Fruit fly (Drosophila melanogaster) whole organism, pupa: ENCODE data around the gene CG31915.

Experiments
- CG10348 ChIP-seq: fragments of 200-800 bp; sonication (Bioruptor generic); IDR thresholded peaks from 2 replicates; pipeline ENCODE4 v1.3.6; 2022; ENCODE audit warnings: missing biosample characterization, missing genetic modification characterization
- CG12605 ChIP-seq: fragments of 200-800 bp; sonication (Bioruptor generic); IDR thresholded peaks from 2 replicates; pipeline ENCODE4 v1.3.6; 2022; ENCODE audit warnings: missing biosample characterization, missing genetic modification characterization
- CG13204 ChIP-seq: fragments of 200-800 bp; sonication (Bioruptor generic); optimal IDR thresholded peaks from 2 replicates; lab custom pipeline; 2018; ENCODE audit warnings: missing biosample characterization, mild to moderate bottlenecking, missing genetic modification characterization, moderate library complexity
- CG14655 ChIP-seq: fragments of 200-800 bp; sonication (Bioruptor generic); optimal IDR thresholded peaks from 3 replicates; lab custom pipeline; 2017; ENCODE audit warnings: mild to moderate bottlenecking, missing biosample characterization, missing genetic modification reagents, missing genetic modification characterization
- CG15710 ChIP-seq: fragments of 200-800 bp; sonication (Bioruptor generic); optimal IDR thresholded peaks from 2 replicates; lab custom pipeline; 2018; ENCODE audit warnings: missing biosample characterization, mild to moderate bottlenecking, missing genetic modification characterization, moderate library complexity
- CG17806 ChIP-seq: fragments of 200-800 bp; sonication (Bioruptor generic); optimal IDR thresholded peaks from 2 replicates; lab custom pipeline; 2018; ENCODE audit warnings: missing biosample characterization, mild to moderate bottlenecking, missing genetic modification characterization, moderate library complexity
- CG32121 ChIP-seq: fragments of 200-800 bp; sonication (Bioruptor generic); IDR thresholded peaks from 2 replicates; pipeline ENCODE4 v1.3.6; 2022; ENCODE audit warnings: missing biosample characterization, missing genetic modification characterization
- CG34367 ChIP-seq: fragments of 200-800 bp; sonication (Bioruptor generic); optimal IDR thresholded peaks from 2 replicates; lab custom pipeline; 2018; ENCODE audit warnings: missing biosample characterization, mild to moderate bottlenecking, missing genetic modification characterization
- CG4496 ChIP-seq: fragments of 200-800 bp; sonication (Bioruptor generic); IDR thresholded peaks from 3 replicates; pipeline ENCODE4 v1.3.6; 2022; ENCODE audit warnings: missing biosample characterization, missing genetic modification characterization
- CG8159 ChIP-seq: fragments of 200-800 bp; sonication (Bioruptor generic); optimal IDR thresholded peaks from 3 replicates; lab custom pipeline; 2018; ENCODE audit warnings: missing biosample characterization, mild to moderate bottlenecking, missing genetic modification characterization, moderate library complexity
- CG8301 ChIP-seq: fragments of 200-800 bp; sonication (Bioruptor generic); optimal IDR thresholded peaks from 2 replicates; lab custom pipeline; 2018; ENCODE audit warnings: missing biosample characterization, mild to moderate bottlenecking, missing genetic modification characterization
- CG9948 ChIP-seq: fragments of 200-800 bp; sonication (Bioruptor generic); optimal IDR thresholded peaks from 2 replicates; lab custom pipeline; 2018; ENCODE audit warnings: missing biosample characterization, mild to moderate bottlenecking, missing genetic modification characterization, moderate library complexity
- D1 ChIP-seq: fragments of 200-800 bp; sonication (Bioruptor generic); optimal IDR thresholded peaks from 2 replicates; lab custom pipeline; 2018; ENCODE audit warnings: missing biosample characterization, mild to moderate bottlenecking, missing genetic modification characterization, moderate library complexity
- EcR ChIP-seq: fragments of 200-800 bp; sonication (Bioruptor generic); optimal IDR thresholded peaks from 3 replicates; lab custom pipeline; 2019; ENCODE audit warnings: missing biosample characterization, missing genetic modification characterization, mild to moderate bottlenecking, moderate library complexity, missing genetic modification reagents
- Ets98B ChIP-seq: fragments of 200-800 bp; sonication (Bioruptor generic); IDR thresholded peaks from 2 replicates; pipeline ENCODE4 v1.3.6; 2022; ENCODE audit warnings: missing biosample characterization, missing genetic modification characterization
- Pif1A ChIP-seq: fragments of 200-800 bp; sonication (Bioruptor generic); optimal IDR thresholded peaks from 3 replicates; lab custom pipeline; 2016; ENCODE audit warnings: missing biosample characterization, missing genetic modification characterization
- Pif1B ChIP-seq: fragments of 200-800 bp; sonication (Bioruptor generic); optimal IDR thresholded peaks from 3 replicates; lab custom pipeline; 2016; ENCODE audit warnings: missing biosample characterization, missing genetic modification characterization
- Snoo ChIP-seq: fragments of 200-800 bp; sonication (Bioruptor generic); optimal IDR thresholded peaks from 3 replicates; lab custom pipeline; 2017; ENCODE audit warnings: missing biosample characterization, mild to moderate bottlenecking, missing genetic modification characterization, inconsistent platforms
- fd96Ca ChIP-seq: fragments of 200-800 bp; sonication (Bioruptor generic); IDR thresholded peaks from 3 replicates; pipeline ENCODE4 v1.3.6; 2022; ENCODE audit warnings: missing biosample characterization, missing genetic modification characterization
- gl ChIP-seq: fragments of 200-800 bp; sonication (Bioruptor generic); optimal IDR thresholded peaks from 2 replicates; lab custom pipeline; 2018; ENCODE audit warnings: missing biosample characterization, mild to moderate bottlenecking, missing genetic modification characterization
- rn ChIP-seq: fragments of 200-800 bp; sonication (Bioruptor generic); IDR thresholded peaks from 2 replicates; pipeline ENCODE4 v1.3.6; 2022; ENCODE audit warnings: missing biosample characterization, missing genetic modification characterization

CG31915 gene

DNA sequence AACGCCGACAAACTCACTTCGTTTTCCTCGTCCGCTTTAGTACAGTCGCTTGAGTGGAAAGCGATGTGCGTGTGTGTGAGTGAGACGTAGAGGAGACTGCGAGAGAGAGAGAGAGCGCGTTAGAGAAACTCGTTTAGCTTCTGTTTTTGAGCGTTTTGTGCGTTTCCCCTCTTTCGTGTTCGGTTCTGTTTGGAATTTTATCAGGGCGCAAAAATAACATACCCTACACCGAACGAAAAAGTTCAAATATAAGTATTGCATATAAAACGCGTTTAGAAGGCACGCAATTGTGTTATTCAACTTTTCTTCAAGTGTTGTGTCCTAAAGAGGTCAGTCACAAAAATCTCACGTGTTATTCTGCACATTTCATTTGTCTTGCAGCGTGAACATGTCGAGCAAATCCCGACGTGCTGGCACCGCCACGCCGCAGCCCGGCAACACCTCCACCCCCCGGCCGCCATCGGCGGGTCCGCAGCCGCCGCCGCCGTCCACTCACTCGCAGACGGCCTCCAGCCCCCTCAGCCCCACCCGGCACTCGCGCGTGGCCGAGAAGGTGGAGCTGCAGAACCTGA, 15.1 kb downstream of the CG31915 start:
- TF ChIP-seq CG17806 (tag; lab: Kevin White, UChicago) = peak; percentile 25
- no peak for TF ChIP-seq CG9948 (tag; lab: Kevin White, UChicago)
- peak; percentile 63; the same call in 1 of the 2 replicates for TF ChIP-seq Ets98B (GFP tag; lab: Robert Waterston, UW)
- TF ChIP-seq Pif1A (GFP tag; lab: Kevin White, UChicago) = no peak
- TF ChIP-seq EcR = peak; percentile 58
- TF ChIP-seq Snoo (tag; lab: Kevin White, UChicago) = peak; percentile 8
- no peak for TF ChIP-seq D1 (tag; lab: Kevin White, UChicago)
- TF ChIP-seq rn = no peak
- peak; percentile 82 for TF ChIP-seq CG32121 (GFP tag; lab: Robert Waterston, UW)
- no peak for TF ChIP-seq CG12605
- no peak for TF ChIP-seq CG34367 (tag; lab: Kevin White, UChicago)
- peak; percentile 80 for TF ChIP-seq CG4496 (GFP tag; lab: Robert Waterston, UW)
- TF ChIP-seq CG13204 (GFP tag; lab: Kevin White, UChicago) = no peak
- TF ChIP-seq CG8159 (tag; lab: Kevin White, UChicago) = no peak
- TF ChIP-seq CG14655 (GFP tag; lab: Kevin White, UChicago) = no peak
- no peak for TF ChIP-seq Pif1B (GFP tag; lab: Kevin White, UChicago)
- peak; percentile 70; the same call in 1 of the 3 replicates for TF ChIP-seq fd96Ca (GFP tag; lab: Robert Waterston, UW)
- TF ChIP-seq CG10348 (GFP tag; lab: Robert Waterston, UW) = no peak
- no peak for TF ChIP-seq CG15710 (tag; lab: Kevin White, UChicago)
- no peak for TF ChIP-seq gl (tag; lab: Kevin White, UChicago)
- TF ChIP-seq CG8301 (tag; lab: Kevin White, UChicago) = no peak
- TF ChIP-seq, all 21 proteins: peak for 7

DNA sequence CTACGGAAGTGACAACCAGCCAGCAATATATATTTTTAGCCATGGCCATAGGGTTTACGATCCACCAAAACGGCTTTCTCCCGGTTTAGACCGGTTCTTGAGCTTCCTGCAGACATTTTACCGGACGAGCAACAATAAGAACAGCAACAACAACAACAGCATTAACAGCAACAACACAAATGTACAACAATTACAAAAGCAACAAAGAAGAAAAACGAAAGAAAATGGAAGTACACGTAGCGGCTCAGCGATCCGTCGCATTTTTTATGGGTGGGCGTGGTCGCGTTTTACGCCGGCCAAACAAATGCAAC, 18.2 kb downstream of the CG31915 start:
- TF ChIP-seq CG13204 (GFP tag; lab: Kevin White, UChicago) (peak; percentile 25), CG15710 (tag; lab: Kevin White, UChicago) (no peak), gl (tag; lab: Kevin White, UChicago) (peak; percentile 5), Pif1A (GFP tag; lab: Kevin White, UChicago) (no peak), Snoo (tag; lab: Kevin White, UChicago) (no peak)

DNA sequence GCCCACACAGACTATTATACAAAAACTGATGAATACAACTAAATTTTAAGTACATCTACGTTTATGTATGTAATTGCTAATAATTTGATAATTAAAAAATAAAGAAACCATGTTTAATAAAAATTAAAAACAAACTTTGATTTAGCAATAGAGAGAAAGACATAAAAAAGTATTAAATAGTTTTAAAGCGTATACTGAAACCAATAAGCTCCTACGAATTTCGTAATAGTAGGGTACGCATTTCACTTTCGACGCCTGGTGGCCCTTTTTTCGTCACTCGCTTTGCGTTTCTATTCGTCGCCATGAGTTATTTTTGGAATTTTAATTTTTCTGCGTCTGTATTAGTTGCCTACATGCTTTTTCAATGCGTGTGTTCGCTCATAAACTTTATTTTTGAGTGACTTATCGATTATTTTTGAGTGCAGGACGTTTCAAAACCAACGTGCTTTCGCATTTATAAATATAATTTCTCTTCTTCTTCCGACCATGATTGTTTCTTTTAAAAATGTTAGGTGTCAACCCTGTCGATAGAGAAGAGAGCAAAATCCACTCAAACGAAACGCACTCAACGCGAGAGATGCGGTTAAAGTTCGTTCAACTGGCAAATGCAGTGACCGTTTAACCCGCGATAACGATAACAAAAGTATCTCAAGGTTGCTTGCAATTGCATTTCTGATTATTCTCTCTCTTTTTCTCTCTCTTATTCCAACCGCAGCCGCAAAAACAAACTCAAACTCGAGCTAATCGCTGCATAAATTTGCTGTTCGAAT, 18.8 kb downstream of the CG31915 start, which contains the start of gene Oscillin:
Oscillin (plus strand) TSS at position 569 of the 770 bp plus-strand sequence.
- TF ChIP-seq Pif1A (GFP tag; lab: Kevin White, UChicago) = peak; percentile 67
- TF ChIP-seq D1 (tag; lab: Kevin White, UChicago) = no peak
- peak; percentile 29 for TF ChIP-seq CG15710 (tag; lab: Kevin White, UChicago)
- TF ChIP-seq CG17806 (tag; lab: Kevin White, UChicago) = peak; percentile 76
- 0 out of 2 replicates have a peak, but pooled peaks have one; percentile 34 for TF ChIP-seq Ets98B (GFP tag; lab: Robert Waterston, UW)
- TF ChIP-seq CG4496 (GFP tag; lab: Robert Waterston, UW) = peak; percentile 46; the same call in 1 of the 3 replicates
- TF ChIP-seq CG8301 (tag; lab: Kevin White, UChicago) = peak; percentile 77
- TF ChIP-seq CG8159 (tag; lab: Kevin White, UChicago) = peak; percentile 85
- TF ChIP-seq gl (tag; lab: Kevin White, UChicago) = no peak
- no peak for TF ChIP-seq CG10348 (GFP tag; lab: Robert Waterston, UW)
- peak; percentile 4 for TF ChIP-seq CG34367 (tag; lab: Kevin White, UChicago)
- TF ChIP-seq CG13204 (GFP tag; lab: Kevin White, UChicago) = no peak
- TF ChIP-seq CG32121 (GFP tag; lab: Robert Waterston, UW) = peak; percentile 79
- TF ChIP-seq fd96Ca (GFP tag; lab: Robert Waterston, UW) = peak; percentile 61
- peak; percentile 56 for TF ChIP-seq CG9948 (tag; lab: Kevin White, UChicago)
- TF ChIP-seq rn = peak; percentile 55; the same call in 1 of the 2 replicates
- TF ChIP-seq EcR = peak; percentile 100
- TF ChIP-seq Snoo (tag; lab: Kevin White, UChicago) = peak; percentile 65
- peak; percentile 73 for TF ChIP-seq Pif1B (GFP tag; lab: Kevin White, UChicago)
- TF ChIP-seq CG12605 = peak; percentile 75
- TF ChIP-seq CG14655 (GFP tag; lab: Kevin White, UChicago) = peak; percentile 89
- TF ChIP-seq, all 21 proteins: peak for 17

- TF ChIP-seq fd96Ca (GFP tag; lab: Robert Waterston, UW) (no peak), CG8159 (tag; lab: Kevin White, UChicago) (no peak), CG9948 (tag; lab: Kevin White, UChicago) (no peak), gl (tag; lab: Kevin White, UChicago) (no peak), CG8301 (tag; lab: Kevin White, UChicago) (no peak), EcR (no peak), rn (no peak), CG34367 (tag; lab: Kevin White, UChicago) (no peak), CG15710 (tag; lab: Kevin White, UChicago) (no peak), CG10348 (GFP tag; lab: Robert Waterston, UW) (no peak), Pif1B (GFP tag; lab: Kevin White, UChicago) (no peak), CG4496 (GFP tag; lab: Robert Waterston, UW) (no peak), Ets98B (GFP tag; lab: Robert Waterston, UW) (no peak), CG14655 (GFP tag; lab: Kevin White, UChicago) (no peak), CG32121 (GFP tag; lab: Robert Waterston, UW) (no peak), CG13204 (GFP tag; lab: Kevin White, UChicago) (no peak), CG17806 (tag; lab: Kevin White, UChicago) (no peak)
Measured at dm6 chr2L:5547288-5547777, 19.4 kb downstream of the CG31915 start.
